Fruit fly (Drosophila melanogaster) S2 (cell line): Measurements from ENCODE around the gene Frmd5.

Experiments used
- CG8478 ChIP-seq: fragments of >200 bp; optimal IDR thresholded peaks from 2 replicates; lab custom pipeline; 2018
- CTCF ChIP-seq, 2 experiments: fragments of >200 bp; optimal IDR thresholded peaks; 2 replicates each; lab custom pipeline; 2018

DNA sequence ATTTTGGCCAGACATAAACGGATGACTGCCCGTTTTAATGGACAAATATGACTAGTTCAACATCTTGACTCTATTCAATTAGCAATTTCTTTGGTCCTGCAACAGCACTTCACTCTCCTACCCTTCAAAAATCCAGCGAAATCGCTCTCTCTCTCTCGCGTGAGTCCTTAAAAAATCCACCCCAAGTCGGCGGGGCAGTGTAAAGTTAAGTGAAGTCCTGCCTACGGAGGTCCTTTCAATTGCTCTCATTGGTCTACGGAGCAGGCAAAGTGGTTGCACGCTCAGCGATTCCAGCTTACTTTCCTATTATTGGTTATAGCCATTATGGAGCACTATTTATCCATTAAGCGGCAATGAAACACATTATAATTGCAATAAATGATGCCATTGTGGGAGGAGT, 9.6 kb downstream of the Frmd5 start, which contains the start of gene CG34367:
- TF ChIP-seq CTCF (optimal IDR thresholded peaks at IDR 0.05; lab: Kevin White, UChicago): no peak
- no peak for TF ChIP-seq CG8478
